Worm (Caenorhabditis elegans): ENCODE results near the gene pqn-54.

ce11 chrV:1434398-1434797 lies 30.4 kb upstream of the pqn-54 start:
- TF ChIP-seq ama-1 (optimal IDR thresholded peaks at IDR 0.05): no peak
- no peak for TF ChIP-seq nhr-25 (tag; optimal IDR thresholded peaks at IDR 0.05)
- TF ChIP-seq ceh-82 (tag; optimal IDR thresholded peaks at IDR 0.05): no peak
- no peak for TF ChIP-seq elt-3 (tag; optimal IDR thresholded peaks at IDR 0.05)
- no peak for TF ChIP-seq aly-2 (tag; optimal IDR thresholded peaks at IDR 0.05)
- TF ChIP-seq lin-13 (GFP tag; optimal IDR thresholded peaks at IDR 0.05): no peak
- TF ChIP-seq dmd-4 (tag; optimal IDR thresholded peaks at IDR 0.05): no peak
- no peak for TF ChIP-seq sma-9 (GFP tag; optimal IDR thresholded peaks at IDR 0.05)
- TF ChIP-seq sma-9 (tag; optimal IDR thresholded peaks at IDR 0.05): no peak

All from whole organism, L2 larva.